Fruit fly (Drosophila melanogaster) whole organism, adult: ENCODE measurements around the gene CG34015.

Experiments used
- CG11617 ChIP-seq: fragments of 200-800 bp; sonication (Bioruptor generic); optimal IDR thresholded peaks from 2 replicates; lab custom pipeline; 2017; ENCODE audit warnings: mild to moderate bottlenecking, missing biosample characterization, missing genetic modification reagents, missing genetic modification characterization
- CG14711 ChIP-seq: fragments of 200-800 bp; sonication (Bioruptor generic); optimal IDR thresholded peaks from 2 replicates; lab custom pipeline; 2018; ENCODE audit warnings: missing biosample characterization, mild to moderate bottlenecking, missing genetic modification characterization, moderate library complexity
- CG1620 ChIP-seq: fragments of 200-800 bp; sonication (Bioruptor generic); optimal IDR thresholded peaks from 2 replicates; lab custom pipeline; 2016; ENCODE audit warnings: missing biosample characterization, missing genetic modification characterization
- CG5204 ChIP-seq: fragments of 200-800 bp; sonication (Bioruptor generic); optimal IDR thresholded peaks from 2 replicates; lab custom pipeline; 2016; ENCODE audit warnings: missing biosample characterization, missing genetic modification characterization
- Clk ChIP-seq: fragments of 200-800 bp; sonication (Bioruptor generic); optimal IDR thresholded peaks from 2 replicates; lab custom pipeline; 2017; ENCODE audit warnings: missing biosample characterization, missing genetic modification characterization
- bab1 ChIP-seq: fragments of 200-800 bp; sonication (Bioruptor generic); optimal IDR thresholded peaks from 3 replicates; lab custom pipeline; 2019; ENCODE audit warnings: missing biosample characterization, mild to moderate bottlenecking, missing genetic modification characterization, moderate library complexity
- toe ChIP-seq: fragments of 200-800 bp; sonication (Bioruptor generic); optimal IDR thresholded peaks from 2 replicates; lab custom pipeline; 2016; ENCODE audit warnings: missing biosample characterization, missing genetic modification characterization

DNA sequence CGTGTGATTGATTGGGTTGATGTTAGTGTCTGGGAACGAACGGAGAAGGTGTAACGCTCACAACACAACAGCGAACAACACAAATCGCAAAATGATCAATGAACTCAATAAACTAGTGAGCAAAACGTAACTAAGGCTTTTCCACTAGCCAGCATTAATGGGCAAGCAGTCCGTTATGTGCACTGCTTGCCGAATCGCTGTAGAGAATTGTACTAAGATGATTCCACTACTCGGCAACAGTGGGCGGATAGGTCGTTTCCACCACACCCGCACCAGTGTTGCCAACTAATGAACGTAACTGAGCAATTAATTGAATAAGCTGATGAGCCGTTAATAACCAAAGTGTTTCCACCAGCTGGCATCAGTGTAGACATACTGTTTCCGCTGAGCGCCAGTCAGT is 36.4 kb upstream of the CG34015 start:
- TF ChIP-seq CG14711 (tag; lab: Kevin White, UChicago) (no peak), CG5204 (no peak), toe (no peak), CG1620 (no peak), CG11617 (GFP tag; lab: Kevin White, UChicago) (no peak), bab1 (GFP tag; lab: Kevin White, UChicago) (no peak), Clk (GFP tag; lab: Kevin White, UChicago) (no peak)
